Worm (Caenorhabditis elegans): ENCODE measurements around the gene hpo-26.

Gene hpo-26

ce11 chrV:6513786-6514430, 19.0 kb downstream of the hpo-26 start:
- no peak for TF ChIP-seq Y79H2A.3 (GFP tag; conservative IDR thresholded peaks at IDR 0.05)
- no peak for TF ChIP-seq ekl-4 (GFP tag; IDR thresholded peaks at IDR 0.05)
- TF ChIP-seq mes-4 (tag; optimal IDR thresholded peaks at IDR 0.05) = no peak
- no peak for TF ChIP-seq madf-3 (GFP tag; IDR thresholded peaks at IDR 0.05)
- no peak for TF ChIP-seq lag-1 (GFP tag; IDR thresholded peaks at IDR 0.05)
- no peak for TF ChIP-seq F22D6.2 (tag; optimal IDR thresholded peaks at IDR 0.05)
- TF ChIP-seq cebp-2 (GFP tag; IDR thresholded peaks at IDR 0.05) = no peak
- no peak for TF ChIP-seq ztf-3 (GFP tag; optimal IDR thresholded peaks at IDR 0.05)
- no peak for TF ChIP-seq zim-3 (tag; optimal IDR thresholded peaks at IDR 0.05)

ce11 chrV:6513356-6513755, 19.5 kb downstream of the hpo-26 start:
- TF ChIP-seq let-607 (tag; optimal IDR thresholded peaks at IDR 0.05) = peak in 1 of 2 experiments; percentile 87
- TF ChIP-seq nfya-1 (tag; optimal IDR thresholded peaks at IDR 0.05; ENCODE audit: borderline replicate concordance, insufficient read depth) = no peak

- TF ChIP-seq nfyb-1 (GFP tag; IDR thresholded peaks at IDR 0.05) (0 out of 2 replicates have a peak, but pooled peaks have one; percentile 10), mcd-1 (GFP tag; IDR thresholded peaks at IDR 0.05) (no peak)
These were observed 21.7 kb downstream of the hpo-26 start, which contains the start of gene ubh-1 for ce11 chrV:6511121-6511520. TSS of gene ubh-1 (minus strand) at chrV:6511409.

DNA sequence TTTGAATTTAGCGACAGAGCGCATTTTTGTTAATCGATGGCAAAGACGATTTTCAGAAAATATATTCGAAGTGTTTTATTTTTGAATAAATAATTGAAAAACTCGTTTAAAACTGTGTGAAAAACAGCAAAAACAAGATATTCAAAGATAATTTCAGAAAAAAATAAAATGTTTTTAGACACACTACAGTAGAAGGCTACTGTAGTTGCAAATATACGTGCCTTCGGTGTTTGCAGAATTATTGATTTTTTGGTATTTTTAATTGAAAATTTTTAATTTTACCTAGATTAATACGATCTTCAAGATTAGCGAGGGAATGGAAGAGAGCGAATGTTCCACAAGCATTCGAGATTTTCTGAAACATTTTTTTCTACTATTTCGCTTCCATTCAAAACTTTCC, 22.2 kb downstream of the hpo-26 start:
- TF ChIP-seq madf-6 (GFP tag; IDR thresholded peaks at IDR 0.05) = peak; percentile 49; the same call in 1 of the 2 replicates
- TF ChIP-seq snpc-3.4 (tag; optimal IDR thresholded peaks at IDR 0.05) = no peak
- peak; percentile 3 for TF ChIP-seq xnd-1 (tag; optimal IDR thresholded peaks at IDR 0.05)
- peak; percentile 88 for TF ChIP-seq lsl-1 (GFP tag; optimal IDR thresholded peaks at IDR 0.05)
- TF ChIP-seq Y95B8A.8 (GFP tag; IDR thresholded peaks at IDR 0.05) = no peak
- no peak for TF ChIP-seq madf-10 (tag; optimal IDR thresholded peaks at IDR 0.05)

DNA sequence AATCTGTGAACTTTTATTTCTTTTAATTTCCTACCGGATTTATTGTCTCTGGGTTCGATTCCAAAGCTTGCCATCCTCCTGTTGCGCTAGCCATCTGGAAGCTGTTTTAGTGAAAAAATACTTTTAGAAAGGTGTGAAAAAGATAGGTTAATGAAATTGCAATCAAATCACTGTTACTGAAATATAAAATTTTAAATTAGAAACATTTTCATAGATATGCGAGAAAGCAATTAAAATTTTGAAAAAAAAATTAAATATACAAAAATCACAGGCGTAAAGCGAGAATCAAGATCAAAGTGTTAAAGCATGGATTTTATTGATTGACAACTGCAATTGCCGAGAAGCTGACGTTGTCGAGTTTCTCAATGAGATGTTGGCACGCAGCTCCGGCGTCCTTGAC, 23.1 kb downstream of the hpo-26 start, which contains the start of gene ubh-2:
ubh-2 (minus strand) TSS at position 101 of the 400 bp plus-strand sequence.
- no peak for TF ChIP-seq nfyb-1 (GFP tag; IDR thresholded peaks at IDR 0.05)
- TF ChIP-seq unc-62 (GFP tag; optimal IDR thresholded peaks at IDR 0.05) = no peak
- TF ChIP-seq xnd-1 (tag; optimal IDR thresholded peaks at IDR 0.05) = no peak
- no peak for TF ChIP-seq chd-7 (tag; optimal IDR thresholded peaks at IDR 0.05)

ce11 chrV:6508703-6509102, 24.2 kb downstream of the hpo-26 start, which contains the start of gene ubh-3:
TSS of gene ubh-3 (minus strand) at chrV:6508803.
- TF ChIP-seq K11D2.4 (GFP tag; IDR thresholded peaks at IDR 0.05) (no peak), xnd-1 (tag; optimal IDR thresholded peaks at IDR 0.05) (no peak), hsf-1 (GFP tag; IDR thresholded peaks at IDR 0.05) (no peak), Y56A3A.18 (GFP tag; IDR thresholded peaks at IDR 0.05) (no peak), lir-1 (GFP tag; conservative IDR thresholded peaks at IDR 0.05) (no peak), B0019.2 (GFP tag; conservative IDR thresholded peaks at IDR 0.05) (no peak), dox-1 (GFP tag; IDR thresholded peaks at IDR 0.05) (no peak), madf-3 (GFP tag; IDR thresholded peaks at IDR 0.05) (no peak), rcor-1 (GFP tag; IDR thresholded peaks at IDR 0.05) (no peak), egl-44 (GFP tag; IDR thresholded peaks at IDR 0.05) (no peak), hlh-26 (GFP tag; conservative IDR thresholded peaks at IDR 0.05) (no peak), sdz-38 (tag; optimal IDR thresholded peaks at IDR 0.05) (no peak), rpc-1 (optimal IDR thresholded peaks at IDR 0.05) (no peak), rpc-1 (tag; optimal IDR thresholded peaks at IDR 0.05) (no peak), hlh-12 (tag; optimal IDR thresholded peaks at IDR 0.05) (no peak), die-1 (tag; optimal IDR thresholded peaks at IDR 0.05) (no peak), rec-8 (tag; optimal IDR thresholded peaks at IDR 0.05) (no peak), F52B5.7 (tag; optimal IDR thresholded peaks at IDR 0.05) (no peak), tlf-1 (GFP tag; optimal IDR thresholded peaks at IDR 0.05) (no peak)
